Worm (Caenorhabditis elegans) whole organism, L2 larva: Measurements from ENCODE around the gene B0513.90.

ENCODE experiments used
- C34F6.9 ChIP-seq: fragments of 150-350 bp; optimal IDR thresholded peaks from 2 replicates; lab custom pipeline; 2014; ENCODE audit warnings: missing biosample characterization, missing genetic modification characterization
- F13H6.1 ChIP-seq: sonication (generic microtip); optimal IDR thresholded peaks from 2 replicates; lab custom pipeline; 2016; ENCODE audit warnings: missing genetic modification characterization, missing compliant biosample characterization
- R02D3.7 ChIP-seq: fragments of 150-350 bp; optimal IDR thresholded peaks from 2 replicates; lab custom pipeline; 2014; ENCODE audit warnings: missing biosample characterization, missing genetic modification characterization
- Y55F3AM.14 ChIP-seq: fragments of 200-800 bp; sonication (Bioruptor generic); optimal IDR thresholded peaks from 2 replicates; lab custom pipeline; 2018; ENCODE audit warnings: mild to moderate bottlenecking, missing genetic modification characterization, missing compliant biosample characterization
- ZK546.5 ChIP-seq: sonication (generic microtip); optimal IDR thresholded peaks from 2 replicates; lab custom pipeline; 2017; ENCODE audit warnings: missing biosample characterization, missing genetic modification characterization
- alr-1 ChIP-seq: fragments of 150-350 bp; optimal IDR thresholded peaks from 2 replicates; lab custom pipeline; 2014; ENCODE audit warnings: missing biosample characterization, missing genetic modification characterization
- aly-2 ChIP-seq: fragments of 150-350 bp; optimal IDR thresholded peaks from 2 replicates; lab custom pipeline; 2014; ENCODE audit warnings: missing biosample characterization, missing genetic modification characterization
- ama-1 ChIP-seq: fragments of 150-350 bp; optimal IDR thresholded peaks from 2 replicates; lab custom pipeline; 2018; ENCODE audit warnings: inconsistent platforms
- blmp-1 ChIP-seq: sonication (generic microtip); optimal IDR thresholded peaks from 2 replicates; lab custom pipeline; 2017; ENCODE audit warnings: missing genetic modification characterization, mild to moderate bottlenecking, missing compliant biosample characterization, antibody characterized with exemption, moderate library complexity; ENCODE audit not compliant: insufficient read depth
- ceh-16 ChIP-seq: fragments of 150-350 bp; optimal IDR thresholded peaks from 2 replicates; lab custom pipeline; 2014; ENCODE audit warnings: missing biosample characterization, missing genetic modification characterization
- ceh-82 ChIP-seq: fragments of 150-350 bp; optimal IDR thresholded peaks from 2 replicates; lab custom pipeline; 2014; ENCODE audit warnings: missing biosample characterization, missing genetic modification characterization
- crh-2 ChIP-seq: sonication (generic microtip); optimal IDR thresholded peaks from 2 replicates; lab custom pipeline; 2017; ENCODE audit warnings: missing biosample characterization, missing genetic modification characterization
- dmd-4 ChIP-seq: sonication (generic microtip); optimal IDR thresholded peaks from 2 replicates; lab custom pipeline; 2017; ENCODE audit warnings: missing biosample characterization, missing genetic modification characterization
- egl-27 ChIP-seq: sonication (generic microtip); optimal IDR thresholded peaks from 3 replicates; lab custom pipeline; 2017; ENCODE audit warnings: missing biosample characterization, missing genetic modification reagents, missing genetic modification characterization
- elt-1 ChIP-seq: fragments of 150-350 bp; optimal IDR thresholded peaks from 2 replicates; lab custom pipeline; 2014; ENCODE audit warnings: missing biosample characterization, missing genetic modification characterization
- elt-3 ChIP-seq: sonication (generic microtip); optimal IDR thresholded peaks from 2 replicates; lab custom pipeline; 2017; ENCODE audit warnings: missing biosample characterization, missing genetic modification characterization
- fos-1 ChIP-seq: fragments of 150-350 bp; optimal IDR thresholded peaks from 2 replicates; lab custom pipeline; 2014; ENCODE audit warnings: missing biosample characterization, missing genetic modification characterization
- gmeb-1 ChIP-seq: fragments of 150-350 bp; optimal IDR thresholded peaks from 2 replicates; lab custom pipeline; 2014; ENCODE audit warnings: missing biosample characterization, missing genetic modification characterization
- lin-11 ChIP-seq: fragments of 150-350 bp; sonication (generic microtip); optimal IDR thresholded peaks from 2 replicates; lab custom pipeline; 2014; ENCODE audit warnings: missing biosample characterization, missing genetic modification characterization, inconsistent platforms, mixed read lengths
- lin-13 ChIP-seq: fragments of 150-350 bp; optimal IDR thresholded peaks from 2 replicates; lab custom pipeline; 2014; ENCODE audit warnings: missing biosample characterization, missing genetic modification reagents, missing genetic modification characterization
- lin-39 ChIP-seq: fragments of 150-350 bp; optimal IDR thresholded peaks from 2 replicates; lab custom pipeline; 2014; ENCODE audit warnings: missing biosample characterization, missing genetic modification reagents, missing genetic modification characterization
- lsy-2 ChIP-seq, 2 experiments: fragments of 150-350 bp in 1 of 2; sonication (generic microtip) in 1 of 2; optimal IDR thresholded peaks; 2 replicates each; lab custom pipeline; 2014 to 2017; ENCODE audit warnings: missing biosample characterization in 2 of 2, missing genetic modification characterization in 2 of 2
- mab-5 ChIP-seq: fragments of 150-350 bp; optimal IDR thresholded peaks from 2 replicates; lab custom pipeline; 2014; ENCODE audit warnings: missing biosample characterization, missing genetic modification characterization
- mbf-1 ChIP-seq: sonication (generic microtip); optimal IDR thresholded peaks from 2 replicates; lab custom pipeline; 2017; ENCODE audit warnings: missing biosample characterization, missing genetic modification characterization
- mdl-1 ChIP-seq, 2 experiments: fragments of 150-350 bp in 1 of 2; sonication (generic microtip) in 1 of 2; optimal IDR thresholded peaks; 2 replicates each; lab custom pipeline; 2017; ENCODE audit warnings: missing biosample characterization in 2 of 2, missing genetic modification characterization in 2 of 2
- nhr-10 ChIP-seq: sonication (generic microtip); optimal IDR thresholded peaks from 2 replicates; lab custom pipeline; 2017; ENCODE audit warnings: missing biosample characterization, missing genetic modification characterization
- nhr-11 ChIP-seq: fragments of 150-350 bp; optimal IDR thresholded peaks from 2 replicates; lab custom pipeline; 2014; ENCODE audit warnings: missing biosample characterization, missing genetic modification characterization
- nhr-12 ChIP-seq: fragments of 150-350 bp; optimal IDR thresholded peaks from 2 replicates; lab custom pipeline; 2014; ENCODE audit warnings: missing biosample characterization, missing genetic modification characterization
- nhr-129 ChIP-seq: fragments of 150-350 bp; optimal IDR thresholded peaks from 2 replicates; lab custom pipeline; 2014; ENCODE audit warnings: missing biosample characterization, missing genetic modification characterization
- nhr-21 ChIP-seq: fragments of 150-350 bp; optimal IDR thresholded peaks from 2 replicates; lab custom pipeline; 2014; ENCODE audit warnings: missing biosample characterization, missing genetic modification characterization
- nhr-23 ChIP-seq: fragments of 150-350 bp; optimal IDR thresholded peaks from 2 replicates; lab custom pipeline; 2014; ENCODE audit warnings: missing biosample characterization, missing genetic modification reagents, missing genetic modification characterization
- nhr-237 ChIP-seq: fragments of 150-350 bp; optimal IDR thresholded peaks from 2 replicates; lab custom pipeline; 2014; ENCODE audit warnings: missing biosample characterization, missing genetic modification characterization
- nhr-25 ChIP-seq: fragments of 150-350 bp; sonication (generic microtip); optimal IDR thresholded peaks from 3 replicates; lab custom pipeline; 2014; ENCODE audit warnings: missing biosample characterization, missing genetic modification characterization
- nhr-6 ChIP-seq: fragments of 150-350 bp; optimal IDR thresholded peaks from 2 replicates; lab custom pipeline; 2014; ENCODE audit warnings: missing biosample characterization, missing genetic modification characterization
- nhr-77 ChIP-seq: fragments of 150-350 bp; optimal IDR thresholded peaks from 2 replicates; lab custom pipeline; 2014; ENCODE audit warnings: missing biosample characterization, missing genetic modification characterization
- peb-1 ChIP-seq: fragments of 150-350 bp; optimal IDR thresholded peaks from 2 replicates; lab custom pipeline; 2014; ENCODE audit warnings: missing biosample characterization, missing genetic modification characterization
- sem-4 ChIP-seq: fragments of 150-350 bp; optimal IDR thresholded peaks from 2 replicates; lab custom pipeline; 2014; ENCODE audit warnings: missing biosample characterization, missing genetic modification reagents, missing genetic modification characterization
- skn-1 ChIP-seq: sonication (generic microtip); optimal IDR thresholded peaks from 2 replicates; lab custom pipeline; 2017; ENCODE audit warnings: missing biosample characterization, missing genetic modification characterization
- sma-3 ChIP-seq: sonication (generic microtip); optimal IDR thresholded peaks from 2 replicates; lab custom pipeline; 2016; ENCODE audit warnings: missing genetic modification reagents, missing genetic modification characterization, missing compliant biosample characterization
- sma-9 ChIP-seq, 2 experiments: fragments of 150-350 bp in 1 of 2; sonication (generic microtip) in 1 of 2; optimal IDR thresholded peaks; 2 replicates each; lab custom pipeline; 2014 to 2016; ENCODE audit warnings: missing genetic modification characterization in 2 of 2, mild to moderate bottlenecking in 1 of 2, missing biosample characterization in 1 of 2, missing compliant biosample characterization in 1 of 2, missing genetic modification reagents in 1 of 2, moderate library complexity in 1 of 2
- snpc-4 ChIP-seq: fragments of 150-350 bp; optimal IDR thresholded peaks from 2 replicates; lab custom pipeline; 2014; ENCODE audit warnings: missing biosample characterization, missing genetic modification characterization
- unc-39 ChIP-seq: fragments of 150-350 bp; optimal IDR thresholded peaks from 2 replicates; lab custom pipeline; 2014; ENCODE audit warnings: missing biosample characterization, missing genetic modification characterization
- unc-55 ChIP-seq: fragments of 150-350 bp; sonication (generic microtip); optimal IDR thresholded peaks from 3 replicates; lab custom pipeline; 2014; ENCODE audit warnings: missing biosample characterization, missing genetic modification reagents, missing genetic modification characterization
- unc-62 ChIP-seq: fragments of 150-350 bp; optimal IDR thresholded peaks from 2 replicates; lab custom pipeline; 2014; ENCODE audit warnings: missing biosample characterization, missing genetic modification reagents, missing genetic modification characterization
- zag-1 ChIP-seq: fragments of 150-350 bp; optimal IDR thresholded peaks from 2 replicates; lab custom pipeline; 2014; ENCODE audit warnings: missing biosample characterization, missing genetic modification characterization
- ztf-1 ChIP-seq: fragments of 200-800 bp; sonication (Bioruptor generic); conservative IDR thresholded peaks from 2 replicates; pipeline ENCODE4 v1.3.6; 2022; ENCODE audit warnings: missing genetic modification characterization, missing compliant biosample characterization
- ztf-11 ChIP-seq: sonication (generic microtip); optimal IDR thresholded peaks from 2 replicates; lab custom pipeline; 2017; ENCODE audit warnings: missing biosample characterization, missing genetic modification characterization
- ztf-4 ChIP-seq: fragments of 150-350 bp; optimal IDR thresholded peaks from 2 replicates; lab custom pipeline; 2014; ENCODE audit warnings: missing biosample characterization, missing genetic modification characterization

B0513.90 gene

DNA sequence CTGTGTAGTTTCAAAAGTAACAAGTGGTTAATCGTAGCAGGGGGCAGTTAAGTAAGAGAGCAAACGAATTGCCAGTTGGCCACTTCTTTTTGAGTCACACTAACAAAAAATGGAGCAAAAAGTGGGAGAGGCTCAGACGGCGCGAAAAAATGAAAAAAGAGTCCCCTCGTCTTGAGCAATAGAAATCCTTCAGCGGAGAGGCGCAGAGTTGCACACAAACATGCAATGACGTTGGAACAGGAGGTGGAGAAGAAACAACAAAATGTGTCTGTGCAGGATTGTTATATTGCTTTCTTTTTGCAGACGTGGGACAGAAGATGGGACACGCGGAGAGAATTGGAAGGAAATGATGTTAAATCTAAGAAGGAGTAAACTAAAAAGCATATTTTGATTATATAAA, 10.9 kb downstream of the B0513.90 start:
- TF ChIP-seq snpc-4 (tag; lab: Kevin White, UChicago) (no peak), mbf-1 (tag; lab: Kevin White, UChicago) (no peak), lin-11 (tag; lab: Kevin White, UChicago) (peak; percentile 13), C34F6.9 (tag; lab: Kevin White, UChicago) (peak; percentile 71), nhr-12 (no peak), alr-1 (tag; lab: Kevin White, UChicago) (no peak), ztf-11 (tag; lab: Kevin White, UChicago) (no peak), nhr-25 (no peak), mdl-1 (tag; optimal IDR thresholded peaks at IDR 0.05; lab: Kevin White, UChicago) (no peak), Y55F3AM.14 (peak; percentile 47), elt-3 (tag; lab: Kevin White, UChicago) (no peak), unc-39 (tag; lab: Kevin White, UChicago) (no peak), nhr-6 (no peak), lin-13 (no peak), unc-55 (peak; percentile 78), nhr-10 (no peak), F13H6.1 (tag; lab: Kevin White, UChicago) (peak; percentile 65), nhr-129 (tag; lab: Kevin White, UChicago) (peak; percentile 97), nhr-23 (tag; lab: Kevin White, UChicago) (no peak), fos-1 (no peak), ceh-82 (tag; lab: Kevin White, UChicago) (no peak), nhr-77 (tag; lab: Kevin White, UChicago) (no peak), nhr-237 (no peak), sma-3 (no peak), ZK546.5 (tag; lab: Kevin White, UChicago) (no peak), mab-5 (tag; lab: Kevin White, UChicago) (no peak), blmp-1 (tag; lab: Kevin White, UChicago) (no peak), R02D3.7 (tag; lab: Kevin White, UChicago) (no peak), aly-2 (tag; lab: Kevin White, UChicago) (no peak), lin-39 (tag; lab: Kevin White, UChicago) (no peak), crh-2 (tag; lab: Kevin White, UChicago) (peak; percentile 38), ceh-16 (no peak), zag-1 (tag; lab: Kevin White, UChicago) (peak; percentile 41), egl-27 (no peak), nhr-21 (tag; lab: Kevin White, UChicago) (no peak), ama-1 (lab: Kevin White, UChicago) (no peak), nhr-11 (tag; lab: Kevin White, UChicago) (no peak), skn-1 (tag; lab: Kevin White, UChicago) (no peak), peb-1 (tag; lab: Kevin White, UChicago) (no peak), gmeb-1 (no peak), lsy-2 (tag; optimal IDR thresholded peaks at IDR 0.05; lab: Kevin White, UChicago) (peak; percentile 6 to 73), sem-4 (tag; lab: Kevin White, UChicago) (no peak), unc-62 (no peak), elt-1 (tag; lab: Kevin White, UChicago) (no peak), dmd-4 (no peak), sma-9 (GFP tag; optimal IDR thresholded peaks at IDR 0.05; lab: Kevin White, UChicago) (peak; percentile 11), sma-9 (tag; optimal IDR thresholded peaks at IDR 0.05; lab: Kevin White, UChicago) (no peak), ztf-4 (tag; lab: Kevin White, UChicago) (no peak), ztf-1 (GFP tag; lab: Robert Waterston, UW) (no peak)
